Fruit fly (Drosophila melanogaster): ENCODE data around the gene CG5790.

DNA sequence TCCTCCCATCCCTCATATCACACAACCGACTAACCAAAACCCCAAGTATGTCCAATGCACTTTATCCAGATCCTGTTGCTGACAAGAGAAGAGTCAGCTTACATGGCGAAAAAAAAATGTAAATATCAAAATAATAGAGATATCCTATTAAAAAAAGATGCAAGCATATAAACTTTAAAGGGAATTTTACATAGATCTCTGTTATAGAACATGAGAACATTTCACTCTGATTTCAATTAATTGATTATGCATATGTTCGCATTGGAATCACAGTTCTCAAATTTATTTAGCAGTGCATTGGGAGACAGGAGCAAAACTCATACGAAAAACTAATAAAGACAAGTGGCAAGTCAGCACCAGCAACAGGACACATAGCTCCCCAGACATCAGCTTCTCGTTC, 13.2 kb downstream of the CG5790 start:
- no peak for TF ChIP-seq ttk (optimal IDR thresholded peaks at IDR 0.05)
- no peak for TF ChIP-seq h (optimal IDR thresholded peaks at IDR 0.05)
